Worm (Caenorhabditis elegans): Measurements from ENCODE around the gene EEED8.2.

- TF ChIP-seq ztf-29 (GFP tag; IDR thresholded peaks at IDR 0.05) (no peak), cog-1 (tag; optimal IDR thresholded peaks at IDR 0.05) (no peak), ztf-23 (GFP tag; IDR thresholded peaks at IDR 0.05) (no peak), flt-1 (GFP tag; IDR thresholded peaks at IDR 0.05) (no peak)
These were observed 32.2 kb upstream of the EEED8.2 start for ce11 chrII:5384282-5384681.

All from whole organism, midembryonic.